Fruit fly (Drosophila melanogaster) whole organism, embryonic: ENCODE data around the gene CG34295.
A peak's percentile ranks its signal among the peaks of the same experiment; 100 is the strongest.

Source experiments
- C15 ChIP-seq: fragments of 200-800 bp; sonication (Bioruptor generic); IDR thresholded peaks from 3 replicates; pipeline ENCODE4 v1.3.6; 2022; ENCODE audit warnings: missing biosample characterization, missing genetic modification characterization
- CG1024 ChIP-seq: fragments of 200-800 bp; sonication (Bioruptor generic); IDR thresholded peaks from 2 replicates; pipeline ENCODE4 v1.3.6; 2022; ENCODE audit warnings: missing biosample characterization, missing genetic modification characterization
- CG10543 ChIP-seq: fragments of 200-800 bp; sonication (Bioruptor generic); optimal IDR thresholded peaks from 3 replicates; lab custom pipeline; 2017; ENCODE audit warnings: missing biosample characterization, mild to moderate bottlenecking, missing genetic modification characterization, moderate library complexity
- CG11456 ChIP-seq: fragments of 200-800 bp; sonication (Bioruptor generic); IDR thresholded peaks from 3 replicates; pipeline ENCODE4 v1.3.6; 2022; ENCODE audit warnings: missing biosample characterization, missing genetic modification characterization
- CG11560 ChIP-seq: fragments of 200-800 bp; sonication (Bioruptor generic); IDR thresholded peaks from 3 replicates; pipeline ENCODE4 v1.3.6; 2022; ENCODE audit warnings: missing biosample characterization, missing genetic modification characterization
- CG11696 ChIP-seq: fragments of 200-800 bp; sonication (Bioruptor generic); IDR thresholded peaks from 2 replicates; pipeline ENCODE4 v1.3.6; 2022; ENCODE audit warnings: missing biosample characterization, missing genetic modification characterization
- CG15696 ChIP-seq: fragments of 200-800 bp; sonication (Bioruptor generic); optimal IDR thresholded peaks from 2 replicates; lab custom pipeline; 2019; ENCODE audit warnings: missing biosample characterization, mild to moderate bottlenecking, missing genetic modification characterization, moderate library complexity
- CG17612 ChIP-seq: fragments of 200-800 bp; sonication (Bioruptor generic); IDR thresholded peaks from 2 replicates; pipeline ENCODE4 v1.3.6; 2022; ENCODE audit warnings: missing biosample characterization, missing genetic modification characterization
- CG18764 ChIP-seq: fragments of 200-800 bp; sonication (Bioruptor generic); optimal IDR thresholded peaks from 3 replicates; lab custom pipeline; 2016; ENCODE audit warnings: missing biosample characterization, missing genetic modification characterization
- CG2116 ChIP-seq: fragments of 200-800 bp; sonication (Bioruptor generic); optimal IDR thresholded peaks from 3 replicates; lab custom pipeline; 2018; ENCODE audit warnings: missing biosample characterization, mild to moderate bottlenecking, missing genetic modification characterization
- CG30431 ChIP-seq: fragments of 200-800 bp; sonication (Bioruptor generic); optimal IDR thresholded peaks from 2 replicates; lab custom pipeline; 2017; ENCODE audit warnings: missing biosample characterization, missing genetic modification characterization
- CG31388 ChIP-seq: fragments of 200-800 bp; sonication (Bioruptor generic); optimal IDR thresholded peaks from 2 replicates; lab custom pipeline; 2016; ENCODE audit warnings: missing biosample characterization, missing genetic modification characterization
- CG4854 ChIP-seq: fragments of 200-800 bp; sonication (Bioruptor generic); optimal IDR thresholded peaks from 2 replicates; lab custom pipeline; 2016; ENCODE audit warnings: missing biosample characterization, missing genetic modification characterization, inconsistent platforms
- CG5180 ChIP-seq: fragments of 200-800 bp; sonication (Bioruptor generic); optimal IDR thresholded peaks from 3 replicates; lab custom pipeline; 2017; ENCODE audit warnings: missing biosample characterization, missing genetic modification characterization, mild to moderate bottlenecking, moderate library complexity, missing genetic modification reagents
- CG7786 ChIP-seq: fragments of 200-800 bp; sonication (Bioruptor generic); optimal IDR thresholded peaks from 2 replicates; lab custom pipeline; 2016; ENCODE audit warnings: missing biosample characterization, missing genetic modification characterization
- CG7987 ChIP-seq: fragments of 200-800 bp; sonication (Bioruptor generic); optimal IDR thresholded peaks from 2 replicates; lab custom pipeline; 2018; ENCODE audit warnings: missing biosample characterization, mild to moderate bottlenecking, missing genetic modification characterization, moderate library complexity
- CG9932 ChIP-seq: fragments of 200-800 bp; sonication (Bioruptor generic); IDR thresholded peaks from 2 replicates; pipeline ENCODE4 v1.3.6; 2022; ENCODE audit warnings: missing biosample characterization, missing genetic modification characterization
- D ChIP-seq, 2 experiments: fragments of 200-800 bp in 1 of 2; fragments of >200 bp in 1 of 2; sonication (Bioruptor generic) in 1 of 2; optimal IDR thresholded peaks; 2 replicates in 1 of 2; 3 replicates in 1 of 2; lab custom pipeline; 2017; ENCODE audit warnings: mild to moderate bottlenecking in 1 of 2, missing biosample characterization in 1 of 2, missing genetic modification characterization in 1 of 2, missing genetic modification reagents in 1 of 2
- Dfd ChIP-seq, 2 experiments: fragments of >200 bp; optimal IDR thresholded peaks; 2 replicates each; lab custom pipeline; 2017; ENCODE audit warnings: missing biosample characterization in 2 of 2, missing genetic modification characterization in 2 of 2
- Dref ChIP-seq: fragments of 200-800 bp; sonication (Bioruptor generic); IDR thresholded peaks from 2 replicates; pipeline ENCODE4 v1.3.6; 2022; ENCODE audit warnings: missing biosample characterization, missing genetic modification characterization
- E2f1 ChIP-seq: fragments of 200-800 bp; sonication (Bioruptor generic); IDR thresholded peaks from 2 replicates; pipeline ENCODE4 v1.3.6; 2022; ENCODE audit warnings: missing biosample characterization, missing genetic modification characterization
- Ets65A ChIP-seq: fragments of 200-800 bp; sonication (Bioruptor generic); peaks from one replicate; lab custom pipeline; 2016; ENCODE audit warnings: missing biosample characterization, missing genetic modification characterization
- Fer1 ChIP-seq: fragments of 200-800 bp; sonication (Bioruptor generic); optimal IDR thresholded peaks from 2 replicates; lab custom pipeline; 2017; ENCODE audit warnings: missing biosample characterization, mild to moderate bottlenecking, missing genetic modification characterization
- Gug ChIP-seq: fragments of 200-800 bp; sonication (Bioruptor generic); IDR thresholded peaks from 4 replicates; pipeline ENCODE4 v1.3.6; 2022; ENCODE audit warnings: missing biosample characterization, missing genetic modification characterization
- HLHmδ ChIP-seq: fragments of 200-800 bp; sonication (Bioruptor generic); optimal IDR thresholded peaks from 2 replicates; lab custom pipeline; 2018; ENCODE audit warnings: missing biosample characterization, mild to moderate bottlenecking, missing genetic modification characterization, moderate library complexity
- Nf-YB ChIP-seq: fragments of 200-800 bp; sonication (Bioruptor generic); optimal IDR thresholded peaks from 3 replicates; lab custom pipeline; 2019; ENCODE audit warnings: missing biosample characterization, mild to moderate bottlenecking, missing genetic modification characterization, moderate library complexity
- Optix ChIP-seq: fragments of 200-800 bp; sonication (Bioruptor generic); IDR thresholded peaks from 3 replicates; pipeline ENCODE4 v1.3.6; 2022; ENCODE audit warnings: missing biosample characterization, missing genetic modification characterization
- Sox100B ChIP-seq: fragments of 200-800 bp; sonication (Bioruptor generic); optimal IDR thresholded peaks from 3 replicates; lab custom pipeline; 2018; ENCODE audit warnings: missing biosample characterization, mild to moderate bottlenecking, missing genetic modification characterization
- Trl ChIP-seq, 3 experiments: fragments of >200 bp in 2 of 3; fragments of 200-800 bp in 1 of 3; sonication (Bioruptor generic) in 1 of 3; optimal IDR thresholded peaks; 2 replicates in 1 of 3; 3 replicates in 2 of 3; lab custom pipeline; 2016 to 2017; ENCODE audit warnings: missing biosample characterization in 1 of 3, missing genetic modification characterization in 1 of 3
- Vsx1 ChIP-seq: fragments of 200-800 bp; sonication (Bioruptor generic); optimal IDR thresholded peaks from 2 replicates; lab custom pipeline; 2017; ENCODE audit warnings: missing biosample characterization, mild to moderate bottlenecking, missing genetic modification characterization, missing genetic modification reagents
- cg ChIP-seq: fragments of 200-800 bp; sonication (Bioruptor generic); optimal IDR thresholded peaks from 3 replicates; lab custom pipeline; 2019; ENCODE audit warnings: missing biosample characterization, mild to moderate bottlenecking, missing genetic modification characterization, moderate library complexity
- crp ChIP-seq, 2 experiments: fragments of 200-800 bp; sonication (Bioruptor generic); optimal IDR thresholded peaks; 2 replicates in 1 of 2; 3 replicates in 1 of 2; lab custom pipeline; 2017; ENCODE audit warnings: missing biosample characterization in 2 of 2, missing genetic modification characterization in 2 of 2, mild to moderate bottlenecking in 1 of 2, moderate library complexity in 1 of 2
- ems ChIP-seq: fragments of 200-800 bp; sonication (Bioruptor generic); optimal IDR thresholded peaks from 3 replicates; lab custom pipeline; 2016; ENCODE audit warnings: missing biosample characterization, missing genetic modification characterization
- fd3F ChIP-seq: fragments of 200-800 bp; sonication (Bioruptor generic); optimal IDR thresholded peaks from 2 replicates; lab custom pipeline; 2018; ENCODE audit warnings: missing biosample characterization, mild to moderate bottlenecking, missing genetic modification characterization, moderate library complexity
- gfzf ChIP-seq: fragments of 200-800 bp; sonication (Bioruptor generic); optimal IDR thresholded peaks from 2 replicates; lab custom pipeline; 2016; ENCODE audit warnings: missing biosample characterization, mild to moderate bottlenecking, missing genetic modification characterization, moderate library complexity
- hth ChIP-seq: fragments of >200 bp; optimal IDR thresholded peaks from 2 replicates; lab custom pipeline; 2017; ENCODE audit warnings: inconsistent platforms
- ind ChIP-seq: fragments of 200-800 bp; sonication (Bioruptor generic); optimal IDR thresholded peaks from 3 replicates; lab custom pipeline; 2016; ENCODE audit warnings: missing biosample characterization, missing genetic modification characterization
- jigr1 ChIP-seq: fragments of 200-800 bp; sonication (Bioruptor generic); IDR thresholded peaks from 3 replicates; pipeline ENCODE4 v1.3.6; 2022; ENCODE audit warnings: missing biosample characterization, missing genetic modification characterization
- kay ChIP-seq: fragments of 200-800 bp; sonication (Bioruptor generic); optimal IDR thresholded peaks from 2 replicates; lab custom pipeline; 2016; ENCODE audit warnings: missing biosample characterization, missing genetic modification characterization
- ken ChIP-seq: fragments of 200-800 bp; sonication (Bioruptor generic); IDR thresholded peaks from 3 replicates; pipeline ENCODE4 v1.3.6; 2022; ENCODE audit warnings: missing biosample characterization, missing genetic modification characterization
- lmd ChIP-seq: fragments of 200-800 bp; sonication (Bioruptor generic); IDR thresholded peaks from 2 replicates; pipeline ENCODE4 v1.3.6; 2022; ENCODE audit warnings: missing biosample characterization, missing genetic modification characterization
- pho ChIP-seq: fragments of 200-800 bp; sonication (Bioruptor generic); optimal IDR thresholded peaks from 2 replicates; lab custom pipeline; 2016; ENCODE audit warnings: missing biosample characterization, missing genetic modification characterization
- row ChIP-seq: fragments of 200-800 bp; sonication (Bioruptor generic); IDR thresholded peaks from 3 replicates; pipeline ENCODE4 v1.3.6; 2022; ENCODE audit warnings: missing biosample characterization, missing genetic modification characterization
- stwl ChIP-seq: fragments of 200-800 bp; sonication (Bioruptor generic); optimal IDR thresholded peaks from 3 replicates; lab custom pipeline; 2018; ENCODE audit warnings: missing biosample characterization, mild to moderate bottlenecking, missing genetic modification characterization, moderate library complexity
- sug ChIP-seq: fragments of 200-800 bp; optimal IDR thresholded peaks from 2 replicates; lab custom pipeline; 2019; ENCODE audit warnings: missing biosample characterization, mild to moderate bottlenecking, missing genetic modification characterization, moderate library complexity
- tap ChIP-seq: fragments of 200-800 bp; optimal IDR thresholded peaks from 3 replicates; lab custom pipeline; 2019; ENCODE audit warnings: missing biosample characterization, mild to moderate bottlenecking, missing genetic modification characterization, moderate library complexity
- tin ChIP-seq: fragments of 200-800 bp; sonication (Bioruptor generic); optimal IDR thresholded peaks from 3 replicates; lab custom pipeline; 2016; ENCODE audit warnings: missing biosample characterization, missing genetic modification characterization
- twi ChIP-seq: fragments of 200-800 bp; optimal IDR thresholded peaks from 2 replicates; lab custom pipeline; 2019; ENCODE audit warnings: missing biosample characterization, mild to moderate bottlenecking, missing genetic modification characterization, moderate library complexity
- unc-4 ChIP-seq: fragments of 200-800 bp; sonication (Bioruptor generic); IDR thresholded peaks from 2 replicates; pipeline ENCODE4 v1.3.6; 2022; ENCODE audit warnings: missing biosample characterization, missing genetic modification characterization; ENCODE audit not compliant: partially characterized antibody

Gene CG34295

dm6 chr3R:28811677-28812465 is 22.5 kb downstream of the CG34295 start, which contains the start of gene Prp39 (continued):
- no peak for TF ChIP-seq CG5180
- TF ChIP-seq crp (GFP tag; optimal IDR thresholded peaks at IDR 0.05; lab: Kevin White, UChicago) = no peak
- no peak for TF ChIP-seq sug (tag; lab: Kevin White, UChicago)
- no peak for TF ChIP-seq C15
- no peak for TF ChIP-seq Optix (GFP tag; lab: Robert Waterston, UW)
- peak; percentile 84 for TF ChIP-seq Ets65A (GFP tag; lab: Kevin White, UChicago)
- no peak for TF ChIP-seq CG7987 (GFP tag; lab: Kevin White, UChicago)
- TF ChIP-seq CG11456 (GFP tag; lab: Robert Waterston, UW) = 0 out of 3 replicates have a peak, but pooled peaks have one; percentile 47
- no peak for TF ChIP-seq HLHmδ (GFP tag; lab: Kevin White, UChicago)
- no peak for TF ChIP-seq Sox100B (GFP tag; lab: Kevin White, UChicago)
- no peak for TF ChIP-seq CG4854
- peak; percentile 27 for TF ChIP-seq stwl (tag; lab: Kevin White, UChicago)
- TF ChIP-seq ems (GFP tag; lab: Kevin White, UChicago) = no peak
- TF ChIP-seq pho (GFP tag; lab: Kevin White, UChicago) = no peak
- TF ChIP-seq Vsx1 = no peak
- no peak for TF ChIP-seq gfzf (GFP tag; lab: Kevin White, UChicago)
- peak; percentile 81 for TF ChIP-seq row
- peak; percentile 74 for TF ChIP-seq unc-4
- no peak for TF ChIP-seq cg (GFP tag; lab: Kevin White, UChicago)
- no peak for TF ChIP-seq CG1024
- no peak for TF ChIP-seq Nf-YB
- TF ChIP-seq Trl (optimal IDR thresholded peaks at IDR 0.05; lab: Kevin White, UChicago) = no peak
- no peak for TF ChIP-seq Trl (GFP tag; optimal IDR thresholded peaks at IDR 0.05; lab: Kevin White, UChicago)
- peak; percentile 44; the same call in 1 of the 3 replicates for TF ChIP-seq ken (GFP tag; lab: Robert Waterston, UW)
- no peak for TF ChIP-seq Fer1 (GFP tag; lab: Kevin White, UChicago)
- no peak for TF ChIP-seq hth (lab: Kevin White, UChicago)
- TF ChIP-seq tin (GFP tag; lab: Kevin White, UChicago) = no peak
- TF ChIP-seq fd3F = no peak
- TF ChIP-seq tap (tag; lab: Kevin White, UChicago) = no peak
- no peak for TF ChIP-seq CG10543 (GFP tag; lab: Kevin White, UChicago)
- TF ChIP-seq lmd (GFP tag; lab: Robert Waterston, UW) = no peak; the same call in 1 of the 2 replicates
- no peak for TF ChIP-seq twi (tag; lab: Kevin White, UChicago)
- TF ChIP-seq CG7786 = no peak
- TF ChIP-seq CG17612 = no peak
- TF ChIP-seq Dfd (GFP tag; optimal IDR thresholded peaks at IDR 0.05; lab: Kevin White, UChicago) = no peak
- TF ChIP-seq CG2116 (GFP tag; lab: Kevin White, UChicago) = peak; percentile 58
- TF ChIP-seq E2f1 = peak; percentile 48
- no peak for TF ChIP-seq D (optimal IDR thresholded peaks at IDR 0.05; lab: Kevin White, UChicago)
- no peak for TF ChIP-seq D (GFP tag; optimal IDR thresholded peaks at IDR 0.05; lab: Kevin White, UChicago)
- TF ChIP-seq CG31388 = no peak
- peak; percentile 29 for TF ChIP-seq ind
- TF ChIP-seq Gug (GFP tag; lab: Robert Waterston, UW) = peak; percentile 39; the same call in 2 of the 4 replicates
- no peak for TF ChIP-seq CG18764 (GFP tag; lab: Kevin White, UChicago)
- peak; percentile 79 for TF ChIP-seq Dref (GFP tag; lab: Robert Waterston, UW)
- TF ChIP-seq jigr1 (GFP tag; lab: Robert Waterston, UW) = no peak
- TF ChIP-seq CG9932 (GFP tag; lab: Robert Waterston, UW) = peak; percentile 64
- no peak for TF ChIP-seq CG15696 (tag; lab: Kevin White, UChicago)
- TF ChIP-seq CG11560 (tag; lab: Robert Waterston, UW) = no peak
- TF ChIP-seq CG11696 (GFP tag; lab: Robert Waterston, UW) = no peak
- peak; percentile 60 for TF ChIP-seq kay (GFP tag; lab: Kevin White, UChicago)
- TF ChIP-seq CG30431 (GFP tag; lab: Kevin White, UChicago) = no peak
